Worm (Caenorhabditis elegans): ENCODE results near the gene srh-204.

- no peak for TF ChIP-seq snpc-4 (tag; optimal IDR thresholded peaks at IDR 0.05)
- no peak for TF ChIP-seq unc-62 (GFP tag; optimal IDR thresholded peaks at IDR 0.05)
Measured at ce11 chrV:4219342-4219741, 20.9 kb downstream of the srh-204 start, which contains the start of gene nlp-9.

Measured in whole organism, mixed stage, embryonic.